Fruit fly (Drosophila melanogaster) S2 (cell line): ENCODE measurements around the gene Hgsnat.

Experiments used
- CG8478 ChIP-seq: fragments of >200 bp; optimal IDR thresholded peaks from 2 replicates; lab custom pipeline; 2018
- CTCF ChIP-seq, 2 experiments: fragments of >200 bp; optimal IDR thresholded peaks; 2 replicates each; lab custom pipeline; 2018

dm6 chrX:4939788-4940441 is 21.4 kb downstream of the Hgsnat start:
- TF ChIP-seq CG8478 (lab: Kevin White, UChicago) (no peak), CTCF (optimal IDR thresholded peaks at IDR 0.05; lab: Kevin White, UChicago) (no peak)
